Fruit fly (Drosophila melanogaster) whole organism, embryonic: ENCODE measurements around the gene SPARC.

Source experiments
- Abd-B ChIP-seq: fragments of 200-800 bp; sonication (Bioruptor generic); optimal IDR thresholded peaks from 2 replicates; lab custom pipeline; 2018; ENCODE audit warnings: missing biosample characterization, mild to moderate bottlenecking, missing genetic modification characterization, moderate library complexity
- Blimp-1 ChIP-seq: fragments of 200-800 bp; sonication (Bioruptor generic); optimal IDR thresholded peaks from 3 replicates; lab custom pipeline; 2018; ENCODE audit warnings: missing biosample characterization, missing genetic modification characterization, mild to moderate bottlenecking, moderate library complexity, missing genetic modification reagents
- CG10147 ChIP-seq: fragments of 200-800 bp; sonication (Bioruptor generic); optimal IDR thresholded peaks from 2 replicates; lab custom pipeline; 2019; ENCODE audit warnings: missing biosample characterization, mild to moderate bottlenecking, missing genetic modification characterization, moderate library complexity
- CG10462 ChIP-seq: fragments of 200-800 bp; sonication (Bioruptor generic); optimal IDR thresholded peaks from 2 replicates; lab custom pipeline; 2016; ENCODE audit warnings: missing biosample characterization, missing genetic modification characterization
- CG12744 ChIP-seq: fragments of 200-800 bp; sonication (Bioruptor generic); optimal IDR thresholded peaks from 2 replicates; lab custom pipeline; 2016; ENCODE audit warnings: missing biosample characterization, missing genetic modification characterization
- CG13894 ChIP-seq: fragments of 200-800 bp; sonication (Bioruptor generic); optimal IDR thresholded peaks from 3 replicates; lab custom pipeline; 2018; ENCODE audit warnings: missing biosample characterization, mild to moderate bottlenecking, missing genetic modification characterization, moderate library complexity
- CG14667 ChIP-seq: fragments of 200-800 bp; sonication (Bioruptor generic); IDR thresholded peaks from 2 replicates; pipeline ENCODE4 v1.3.6; 2022; ENCODE audit warnings: missing biosample characterization, missing genetic modification characterization
- CG17385 ChIP-seq: fragments of 200-800 bp; sonication (Bioruptor generic); optimal IDR thresholded peaks from 3 replicates; lab custom pipeline; 2018; ENCODE audit warnings: missing biosample characterization, mild to moderate bottlenecking, missing genetic modification characterization
- CG18011 ChIP-seq: fragments of 200-800 bp; sonication (Bioruptor generic); optimal IDR thresholded peaks from 2 replicates; lab custom pipeline; 2017; ENCODE audit warnings: missing biosample characterization, missing genetic modification characterization, mild to moderate bottlenecking, moderate library complexity, missing genotype
- CG2116 ChIP-seq: fragments of 200-800 bp; sonication (Bioruptor generic); optimal IDR thresholded peaks from 3 replicates; lab custom pipeline; 2018; ENCODE audit warnings: missing biosample characterization, mild to moderate bottlenecking, missing genetic modification characterization
- CG3065 ChIP-seq: fragments of 200-800 bp; sonication (Bioruptor generic); optimal IDR thresholded peaks from 2 replicates; lab custom pipeline; 2016; ENCODE audit warnings: missing biosample characterization, missing genetic modification characterization
- CG31441 ChIP-seq: fragments of 200-800 bp; sonication (Bioruptor generic); IDR thresholded peaks from 2 replicates; pipeline ENCODE4 v1.3.6; 2022; ENCODE audit warnings: missing biosample characterization, missing genetic modification characterization
- CG33213 ChIP-seq: fragments of 200-800 bp; sonication (Bioruptor generic); optimal IDR thresholded peaks from 3 replicates; lab custom pipeline; 2016; ENCODE audit warnings: missing biosample characterization, missing genetic modification characterization
- CG4328 ChIP-seq: fragments of 200-800 bp; sonication (Bioruptor generic); optimal IDR thresholded peaks from 3 replicates; lab custom pipeline; 2017; ENCODE audit warnings: missing biosample characterization, missing genetic modification reagents, missing genetic modification characterization
- CG5180 ChIP-seq: fragments of 200-800 bp; sonication (Bioruptor generic); optimal IDR thresholded peaks from 3 replicates; lab custom pipeline; 2017; ENCODE audit warnings: missing biosample characterization, missing genetic modification characterization, mild to moderate bottlenecking, moderate library complexity, missing genetic modification reagents
- CG6272 ChIP-seq: fragments of 200-800 bp; sonication (Bioruptor generic); IDR thresholded peaks from 2 replicates; pipeline ENCODE4 v1.3.6; 2022; ENCODE audit warnings: missing biosample characterization, missing genetic modification characterization
- CG8388 ChIP-seq: fragments of 200-800 bp; sonication (Bioruptor generic); optimal IDR thresholded peaks from 2 replicates; lab custom pipeline; 2019; ENCODE audit warnings: missing biosample characterization, mild to moderate bottlenecking, missing genetic modification characterization, moderate library complexity
- CG9215 ChIP-seq: fragments of 200-800 bp; sonication (Bioruptor generic); IDR thresholded peaks from 2 replicates; pipeline ENCODE4 v1.3.6; 2022; ENCODE audit warnings: missing biosample characterization, missing genetic modification characterization
- CG9609 ChIP-seq: fragments of 200-800 bp; sonication (Bioruptor generic); optimal IDR thresholded peaks from 3 replicates; lab custom pipeline; 2016; ENCODE audit warnings: missing biosample characterization, missing genetic modification characterization
- CHES-1-like ChIP-seq: fragments of 200-800 bp; sonication (Bioruptor generic); optimal IDR thresholded peaks from 2 replicates; lab custom pipeline; 2016; ENCODE audit warnings: missing biosample characterization, missing genetic modification characterization
- D19A ChIP-seq: fragments of 200-800 bp; optimal IDR thresholded peaks from 3 replicates; lab custom pipeline; 2019; ENCODE audit warnings: missing biosample characterization, mild to moderate bottlenecking, missing genetic modification characterization, moderate library complexity
- H2.0 ChIP-seq: fragments of 200-800 bp; sonication (Bioruptor generic); IDR thresholded peaks from 2 replicates; pipeline ENCODE4 v1.3.6; 2022; ENCODE audit warnings: missing biosample characterization, missing genetic modification characterization
- Meics ChIP-seq: fragments of 200-800 bp; sonication (Bioruptor generic); optimal IDR thresholded peaks from 2 replicates; lab custom pipeline; 2017; ENCODE audit warnings: missing biosample characterization, mild to moderate bottlenecking, missing genetic modification characterization
- Mes4 ChIP-seq: fragments of 200-800 bp; sonication (Bioruptor generic); optimal IDR thresholded peaks from 2 replicates; lab custom pipeline; 2016; ENCODE audit warnings: missing biosample characterization, missing genetic modification characterization
- Ptx1 ChIP-seq: fragments of 200-800 bp; sonication (Bioruptor generic); IDR thresholded peaks from 2 replicates; pipeline ENCODE4 v1.3.6; 2022; ENCODE audit warnings: missing biosample characterization, missing genetic modification characterization
- Rx ChIP-seq: fragments of 200-800 bp; sonication (Bioruptor generic); IDR thresholded peaks from 2 replicates; pipeline ENCODE4 v1.3.6; 2022; ENCODE audit warnings: missing biosample characterization, missing genetic modification characterization
- Tbp ChIP-seq: fragments of >200 bp; optimal IDR thresholded peaks from 2 replicates; lab custom pipeline; 2018; ENCODE audit warnings: missing biosample characterization, missing genetic modification characterization
- amos ChIP-seq: fragments of 200-800 bp; sonication (Bioruptor generic); IDR thresholded peaks from 2 replicates; pipeline ENCODE4 v1.3.6; 2022; ENCODE audit warnings: missing biosample characterization, missing genetic modification characterization; ENCODE audit not compliant: partially characterized antibody
- ap ChIP-seq: fragments of 200-800 bp; sonication (Bioruptor generic); IDR thresholded peaks from 2 replicates; pipeline ENCODE4 v1.3.6; 2022; ENCODE audit warnings: missing biosample characterization, missing genetic modification characterization
- ase ChIP-seq: fragments of 200-800 bp; sonication (Bioruptor generic); IDR thresholded peaks from 3 replicates; pipeline ENCODE4 v1.3.6; 2022; ENCODE audit warnings: missing biosample characterization, missing genetic modification characterization
- az2 ChIP-seq: fragments of 200-800 bp; sonication (Bioruptor generic); optimal IDR thresholded peaks from 3 replicates; lab custom pipeline; 2016; ENCODE audit warnings: missing biosample characterization, missing genetic modification characterization
- chn ChIP-seq: fragments of 200-800 bp; sonication (Bioruptor generic); optimal IDR thresholded peaks from 2 replicates; lab custom pipeline; 2016; ENCODE audit warnings: missing biosample characterization, missing genetic modification characterization
- danr ChIP-seq: fragments of 200-800 bp; sonication (Bioruptor generic); IDR thresholded peaks from 2 replicates; pipeline ENCODE4 v1.3.6; 2022; ENCODE audit warnings: missing biosample characterization, missing genetic modification characterization
- ems ChIP-seq: fragments of 200-800 bp; sonication (Bioruptor generic); optimal IDR thresholded peaks from 3 replicates; lab custom pipeline; 2016; ENCODE audit warnings: missing biosample characterization, missing genetic modification characterization
- eve ChIP-seq, 2 experiments: fragments of >200 bp; optimal IDR thresholded peaks; 2 replicates each; lab custom pipeline; 2017; ENCODE audit warnings: missing biosample characterization in 2 of 2, missing genetic modification characterization in 2 of 2
- ewg ChIP-seq: fragments of 200-800 bp; sonication (Bioruptor generic); optimal IDR thresholded peaks from 3 replicates; lab custom pipeline; 2017; ENCODE audit warnings: mild to moderate bottlenecking, missing biosample characterization, missing genetic modification reagents, missing genetic modification characterization
- fd64A ChIP-seq: fragments of 200-800 bp; sonication (Bioruptor generic); optimal IDR thresholded peaks from 3 replicates; lab custom pipeline; 2018; ENCODE audit warnings: missing biosample characterization, mild to moderate bottlenecking, missing genetic modification characterization
- gcm2 ChIP-seq: fragments of 200-800 bp; sonication (Bioruptor generic); optimal IDR thresholded peaks from 2 replicates; lab custom pipeline; 2016; ENCODE audit warnings: missing biosample characterization, missing genetic modification characterization
- grau ChIP-seq: fragments of 200-800 bp; optimal IDR thresholded peaks from 3 replicates; lab custom pipeline; 2019; ENCODE audit warnings: missing biosample characterization, mild to moderate bottlenecking, missing genetic modification characterization, moderate library complexity
- gsb-n ChIP-seq: fragments of 200-800 bp; sonication (Bioruptor generic); optimal IDR thresholded peaks from 3 replicates; lab custom pipeline; 2018; ENCODE audit warnings: missing biosample characterization, mild to moderate bottlenecking, missing genetic modification characterization
- her ChIP-seq: fragments of 200-800 bp; sonication (Bioruptor generic); optimal IDR thresholded peaks from 2 replicates; lab custom pipeline; 2016; ENCODE audit warnings: missing biosample characterization, missing genetic modification characterization
- maf-S ChIP-seq: fragments of 200-800 bp; sonication (Bioruptor generic); optimal IDR thresholded peaks from 2 replicates; lab custom pipeline; 2016; ENCODE audit warnings: missing biosample characterization, missing genetic modification characterization
- pros ChIP-seq: fragments of 200-800 bp; sonication (Bioruptor generic); optimal IDR thresholded peaks from 3 replicates; lab custom pipeline; 2019; ENCODE audit warnings: missing biosample characterization, mild to moderate bottlenecking, missing genetic modification characterization, moderate library complexity
- pum ChIP-seq: fragments of 200-800 bp; sonication (Bioruptor generic); optimal IDR thresholded peaks from 2 replicates; lab custom pipeline; 2016; ENCODE audit warnings: missing biosample characterization, missing genetic modification characterization
- schlank ChIP-seq: fragments of 200-800 bp; sonication (Bioruptor generic); optimal IDR thresholded peaks from 2 replicates; lab custom pipeline; 2018; ENCODE audit warnings: missing biosample characterization, mild to moderate bottlenecking, missing genetic modification characterization
- shn ChIP-seq: fragments of 200-800 bp; sonication (Bioruptor generic); optimal IDR thresholded peaks from 3 replicates; lab custom pipeline; 2016; ENCODE audit warnings: missing biosample characterization, missing genetic modification characterization
- stc ChIP-seq: fragments of 200-800 bp; sonication (Bioruptor generic); IDR thresholded peaks from 2 replicates; pipeline ENCODE4 v1.3.6; 2022; ENCODE audit warnings: missing biosample characterization, missing genetic modification characterization
- tna ChIP-seq: fragments of 200-800 bp; sonication (Bioruptor generic); IDR thresholded peaks from 2 replicates; pipeline ENCODE4 v1.3.6; 2022; ENCODE audit warnings: missing biosample characterization, missing genetic modification characterization; ENCODE audit not compliant: partially characterized antibody
- ttk ChIP-seq: fragments of 200-800 bp; sonication (Bioruptor generic); IDR thresholded peaks from 2 replicates; pipeline ENCODE4 v2.1.2; 2022; ENCODE audit warnings: missing biosample characterization, missing genetic modification characterization

SPARC gene

DNA sequence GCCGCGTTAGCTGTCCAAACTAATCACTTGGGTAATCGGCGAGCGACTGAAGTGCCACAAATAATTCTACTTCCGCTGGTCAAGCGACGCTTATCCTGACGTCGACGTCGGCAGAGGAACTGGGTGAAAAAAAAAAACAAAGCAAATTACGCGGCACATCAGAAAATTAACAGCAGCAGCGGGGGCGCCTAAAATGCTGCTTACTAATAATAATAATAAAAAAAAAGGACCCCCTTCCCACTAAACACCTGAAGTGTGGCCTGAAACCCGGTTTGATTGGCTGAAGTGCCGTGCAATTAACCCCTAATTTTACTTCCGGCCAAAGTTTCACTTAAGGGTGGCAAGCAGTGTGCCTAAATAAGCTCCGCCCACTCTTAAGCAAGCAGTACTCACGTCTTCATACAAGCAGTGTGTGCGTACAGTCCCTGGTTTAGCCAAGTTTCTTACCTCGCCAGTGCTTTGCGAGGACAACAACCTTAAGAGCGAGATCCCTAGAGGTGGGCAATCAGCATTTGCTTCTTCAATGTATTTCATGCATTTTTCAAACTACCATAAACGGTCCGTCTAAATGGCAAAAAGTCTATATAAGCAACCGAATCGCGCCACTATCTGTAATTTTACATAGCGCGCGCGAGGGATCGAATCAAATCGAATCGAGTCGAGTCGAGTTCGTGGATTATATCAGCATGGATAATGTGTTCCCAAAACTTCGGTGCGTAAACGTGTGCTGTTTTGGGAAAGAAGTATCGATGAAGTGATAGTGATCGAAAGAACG lies 9.5 kb upstream of the SPARC start, which contains the start of the genes ro and T48 (continued):
- peak; percentile 49 for TF ChIP-seq CG10147 (GFP tag; lab: Kevin White, UChicago)
- TF ChIP-seq CG6272, result peak; percentile 22; the same call in 1 of the 2 replicates
- no peak for TF ChIP-seq CG14667
- TF ChIP-seq H2.0 (GFP tag; lab: Robert Waterston, UW), result peak; percentile 30; the same call in 1 of the 2 replicates
- TF ChIP-seq schlank, result no peak
- peak; percentile 95 for TF ChIP-seq chn
- no peak for TF ChIP-seq ase
- TF ChIP-seq her (GFP tag; lab: Kevin White, UChicago), result peak; percentile 68
- TF ChIP-seq pros, result no peak
- TF ChIP-seq Abd-B, result peak; percentile 42
- peak; percentile 42 for TF ChIP-seq Meics
- TF ChIP-seq eve (GFP tag; optimal IDR thresholded peaks at IDR 0.05; lab: Kevin White, UChicago), result no peak
- TF ChIP-seq CG13894 (tag; lab: Kevin White, UChicago), result peak; percentile 92
- peak; percentile 55 for TF ChIP-seq gsb-n (tag; lab: Kevin White, UChicago)
- peak; percentile 98 for TF ChIP-seq CG33213
- TF ChIP-seq Blimp-1 (GFP tag; lab: Kevin White, UChicago), result peak; percentile 43
- TF ChIP-seq CG5180 (GFP tag; lab: Kevin White, UChicago), result no peak
- TF ChIP-seq stc (GFP tag; lab: Robert Waterston, UW), result no peak
- TF ChIP-seq CG31441 (GFP tag; lab: Robert Waterston, UW), result peak; percentile 46; the same call in 1 of the 2 replicates
- no peak for TF ChIP-seq fd64A (GFP tag; lab: Kevin White, UChicago)
- TF ChIP-seq tna (GFP tag; lab: Robert Waterston, UW), result 0 out of 2 replicates have a peak, but pooled peaks have one; percentile 36
- peak; percentile 70 for TF ChIP-seq CG2116 (GFP tag; lab: Kevin White, UChicago)
- no peak for TF ChIP-seq Tbp (GFP tag; lab: Kevin White, UChicago)
- no peak for TF ChIP-seq ap (GFP tag; lab: Robert Waterston, UW)
- TF ChIP-seq CG9215 (GFP tag; lab: Robert Waterston, UW), result peak; percentile 44; the same call in 1 of the 2 replicates
- peak; percentile 53 for TF ChIP-seq CG17385 (GFP tag; lab: Kevin White, UChicago)
- TF ChIP-seq CG18011 (GFP tag; lab: Kevin White, UChicago), result peak; percentile 29
- TF ChIP-seq CG10462 (GFP tag; lab: Kevin White, UChicago), result no peak
- peak; percentile 78 for TF ChIP-seq amos (GFP tag; lab: Robert Waterston, UW)
- no peak for TF ChIP-seq CG8388 (GFP tag; lab: Kevin White, UChicago)
- TF ChIP-seq ems (GFP tag; lab: Kevin White, UChicago), result peak; percentile 39
- TF ChIP-seq maf-S (GFP tag; lab: Kevin White, UChicago), result peak; percentile 50
- TF ChIP-seq ttk (GFP tag; lab: Robert Waterston, UW), result peak; percentile 95
- peak; percentile 34 for TF ChIP-seq az2 (GFP tag; lab: Kevin White, UChicago)
- peak; percentile 64 for TF ChIP-seq Mes4
- peak; percentile 67 for TF ChIP-seq Ptx1
- TF ChIP-seq CG12744, result peak; percentile 83
- peak; percentile 98 for TF ChIP-seq CG3065 (GFP tag; lab: Kevin White, UChicago)
- no peak for TF ChIP-seq Rx (GFP tag; lab: Robert Waterston, UW)
- peak; percentile 35 for TF ChIP-seq pum (GFP tag; lab: Kevin White, UChicago)
- TF ChIP-seq danr (GFP tag; lab: Robert Waterston, UW), result no peak
- TF ChIP-seq gcm2, result peak; percentile 15
- no peak for TF ChIP-seq CG4328 (GFP tag; lab: Kevin White, UChicago)
- peak; percentile 66 for TF ChIP-seq shn (GFP tag; lab: Kevin White, UChicago)
- TF ChIP-seq CHES-1-like (GFP tag; lab: Kevin White, UChicago), result peak; percentile 82
- peak; percentile 37 for TF ChIP-seq CG9609 (GFP tag; lab: Kevin White, UChicago)
- peak; percentile 41 for TF ChIP-seq grau (tag; lab: Kevin White, UChicago)
- peak; percentile 74 for TF ChIP-seq ewg
- peak; percentile 7 for TF ChIP-seq D19A (tag; lab: Kevin White, UChicago)
